Worm (Caenorhabditis elegans) whole organism, early embryonic: ENCODE results near the gene srz-13.

Source experiments
- ama-1 ChIP-seq: fragments of 150-350 bp; optimal IDR thresholded peaks from 2 replicates; lab custom pipeline; 2014
- flt-1 ChIP-seq: fragments of 200-800 bp; sonication (Bioruptor generic); IDR thresholded peaks from 2 replicates; pipeline ENCODE4 v1.3.6; 2022; ENCODE audit warnings: missing genetic modification characterization, missing compliant biosample characterization
- tbx-11 ChIP-seq: fragments of 200-800 bp; sonication (Bioruptor generic); IDR thresholded peaks from 2 replicates; pipeline ENCODE4 v1.3.6; 2022; ENCODE audit warnings: missing genetic modification characterization, missing compliant biosample characterization

- no peak for TF ChIP-seq flt-1 (GFP tag; lab: Robert Waterston, UW)
- TF ChIP-seq tbx-11 (GFP tag; lab: Robert Waterston, UW): no peak
- no peak for TF ChIP-seq ama-1 (lab: Kevin White, UChicago)
Observed at ce11 chrV:16195379-16195778, 13.2 kb downstream of the srz-13 start, which contains the start of gene rabr-3.
